Worm (Caenorhabditis elegans): ENCODE results near the gene cdo-1.

Gene cdo-1

DNA sequence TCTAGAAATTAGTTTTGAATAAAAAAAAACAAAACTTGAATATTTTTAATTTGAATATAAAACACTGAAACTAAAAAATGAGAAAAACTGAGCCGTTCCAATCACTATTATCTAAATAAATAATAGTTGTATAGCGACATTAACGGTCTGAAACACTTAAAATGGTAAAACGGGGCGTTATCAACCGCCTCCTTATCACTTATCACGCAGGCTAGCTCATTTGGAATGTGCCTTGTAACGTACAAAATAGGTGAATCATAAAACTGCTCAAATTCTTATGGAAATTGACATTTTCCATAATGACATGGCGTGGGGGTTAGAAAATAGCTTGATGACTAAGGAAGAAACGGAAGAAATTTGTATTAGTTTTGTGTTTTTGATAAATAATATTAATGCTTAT, 47.4 kb downstream of the cdo-1 start, which contains the start of gene ifd-2:
Gene ifd-2, minus strand, starts transcription at position 1 of the 400 bp plus-strand sequence.
- TF ChIP-seq fos-1 (tag; optimal IDR thresholded peaks at IDR 0.05) (peak; percentile 94), nhr-23 (tag; optimal IDR thresholded peaks at IDR 0.05) (no peak), crh-2 (tag; optimal IDR thresholded peaks at IDR 0.05) (peak; percentile 42)

DNA sequence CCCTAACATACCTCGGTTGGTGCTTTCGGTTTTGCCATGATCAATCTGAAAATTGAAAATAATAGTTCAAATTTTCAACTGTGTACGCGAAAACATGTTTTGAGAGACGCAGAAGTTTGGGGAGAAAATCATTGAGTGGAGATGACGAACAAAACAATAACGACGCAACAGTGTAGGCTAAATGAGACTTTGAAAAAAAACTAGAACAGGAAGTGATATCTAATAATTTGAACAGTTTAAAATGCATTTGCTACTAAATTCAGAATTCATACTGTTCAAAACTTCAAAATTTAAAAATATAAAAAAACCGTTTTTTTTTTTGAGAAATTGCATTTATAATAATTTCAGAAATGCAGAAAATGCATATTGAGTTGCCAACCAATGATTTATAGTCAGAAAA, 50.3 kb downstream of the cdo-1 start, which contains the start of gene F25E2.3:
Gene F25E2.3, minus strand, starts transcription at position 101 of the 400 bp plus-strand sequence.
- no peak for TF ChIP-seq C34F6.9 (tag; optimal IDR thresholded peaks at IDR 0.05)
- TF ChIP-seq ama-1 (optimal IDR thresholded peaks at IDR 0.05) = no peak
- TF ChIP-seq nhr-237 (tag; optimal IDR thresholded peaks at IDR 0.05) = no peak
- no peak for TF ChIP-seq lin-11 (tag; optimal IDR thresholded peaks at IDR 0.05)
- no peak for TF ChIP-seq unc-39 (tag; optimal IDR thresholded peaks at IDR 0.05)
- TF ChIP-seq zag-1 (tag; optimal IDR thresholded peaks at IDR 0.05) = no peak
- TF ChIP-seq unc-62 (GFP tag; optimal IDR thresholded peaks at IDR 0.05) = no peak
- TF ChIP-seq lsy-2 (tag; optimal IDR thresholded peaks at IDR 0.05) = no peak
- no peak for TF ChIP-seq ztf-1 (GFP tag; conservative IDR thresholded peaks at IDR 0.05)
- no peak for TF ChIP-seq ZK546.5 (tag; optimal IDR thresholded peaks at IDR 0.05)
- TF ChIP-seq aly-2 (tag; optimal IDR thresholded peaks at IDR 0.05) = no peak
- no peak for TF ChIP-seq Y55F3AM.14 (GFP tag; optimal IDR thresholded peaks at IDR 0.05)
- no peak for TF ChIP-seq skn-1 (tag; optimal IDR thresholded peaks at IDR 0.05)

Data from whole organism, L2 larva.